Fruit fly (Drosophila melanogaster) whole organism, embryonic: ENCODE measurements around the gene EMC5.

Experiments used
- BtbVII ChIP-seq: fragments of 200-800 bp; sonication (Bioruptor generic); optimal IDR thresholded peaks from 3 replicates; lab custom pipeline; 2017; ENCODE audit warnings: missing biosample characterization, mild to moderate bottlenecking, missing genetic modification characterization
- CG10979 ChIP-seq: fragments of 200-800 bp; sonication (Bioruptor generic); optimal IDR thresholded peaks from 2 replicates; lab custom pipeline; 2018; ENCODE audit warnings: missing biosample characterization, mild to moderate bottlenecking, missing genetic modification characterization, moderate library complexity
- CG11504 ChIP-seq: fragments of 200-800 bp; sonication (Bioruptor generic); optimal IDR thresholded peaks from 3 replicates; lab custom pipeline; 2019; ENCODE audit warnings: missing biosample characterization, mild to moderate bottlenecking, missing genetic modification characterization, moderate library complexity
- CG11560 ChIP-seq: fragments of 200-800 bp; sonication (Bioruptor generic); IDR thresholded peaks from 3 replicates; pipeline ENCODE4 v1.3.6; 2022; ENCODE audit warnings: missing biosample characterization, missing genetic modification characterization
- CG12659 ChIP-seq: fragments of 200-800 bp; sonication (Bioruptor generic); optimal IDR thresholded peaks from 3 replicates; lab custom pipeline; 2017; ENCODE audit warnings: mild to moderate bottlenecking, missing biosample characterization, missing genetic modification reagents, missing genetic modification characterization
- CG12769 ChIP-seq: fragments of 200-800 bp; sonication (Bioruptor generic); optimal IDR thresholded peaks from 2 replicates; lab custom pipeline; 2019; ENCODE audit warnings: missing biosample characterization, mild to moderate bottlenecking, missing genetic modification characterization, moderate library complexity
- CG17802 ChIP-seq: fragments of 200-800 bp; sonication (Bioruptor generic); optimal IDR thresholded peaks from 2 replicates; lab custom pipeline; 2018; ENCODE audit warnings: missing biosample characterization, mild to moderate bottlenecking, missing genetic modification characterization, moderate library complexity
- CG18262 ChIP-seq: fragments of 200-800 bp; optimal IDR thresholded peaks from 3 replicates; lab custom pipeline; 2019; ENCODE audit warnings: missing biosample characterization, mild to moderate bottlenecking, missing genetic modification characterization, moderate library complexity
- CG18599 ChIP-seq: fragments of 200-800 bp; sonication (Bioruptor generic); optimal IDR thresholded peaks from 3 replicates; lab custom pipeline; 2017; ENCODE audit warnings: missing biosample characterization, missing genetic modification characterization, mild to moderate bottlenecking, moderate library complexity, missing genetic modification reagents
- CG33213 ChIP-seq: fragments of 200-800 bp; sonication (Bioruptor generic); optimal IDR thresholded peaks from 3 replicates; lab custom pipeline; 2016; ENCODE audit warnings: missing biosample characterization, missing genetic modification characterization
- CG42726 ChIP-seq: fragments of 200-800 bp; sonication (Bioruptor generic); IDR thresholded peaks from 2 replicates; pipeline ENCODE4 v1.3.6; 2022; ENCODE audit warnings: missing biosample characterization, missing genetic modification characterization; ENCODE audit not compliant: partially characterized antibody
- CG43689 ChIP-seq: fragments of 200-800 bp; sonication (Bioruptor generic); IDR thresholded peaks from 2 replicates; pipeline ENCODE4 v1.3.6; 2022; ENCODE audit warnings: missing biosample characterization, missing genetic modification characterization
- CG6654 ChIP-seq: fragments of 200-800 bp; sonication (Bioruptor generic); optimal IDR thresholded peaks from 2 replicates; lab custom pipeline; 2017; ENCODE audit warnings: missing biosample characterization, mild to moderate bottlenecking, missing genetic modification characterization
- CG6813 ChIP-seq: fragments of 200-800 bp; sonication (Bioruptor generic); optimal IDR thresholded peaks from 2 replicates; lab custom pipeline; 2017; ENCODE audit warnings: missing biosample characterization, missing genetic modification characterization, mild to moderate bottlenecking, moderate library complexity, missing genetic modification reagents
- CG7786 ChIP-seq: fragments of 200-800 bp; sonication (Bioruptor generic); optimal IDR thresholded peaks from 2 replicates; lab custom pipeline; 2016; ENCODE audit warnings: missing biosample characterization, missing genetic modification characterization
- CG8281 ChIP-seq: fragments of 200-800 bp; sonication (Bioruptor generic); optimal IDR thresholded peaks from 2 replicates; lab custom pipeline; 2018; ENCODE audit warnings: missing biosample characterization, mild to moderate bottlenecking, missing genetic modification characterization, moderate library complexity
- CG8478 ChIP-seq: fragments of >200 bp; optimal IDR thresholded peaks from 2 replicates; lab custom pipeline; 2018
- CoRest ChIP-seq: fragments of 200-800 bp; sonication (Bioruptor generic); optimal IDR thresholded peaks from 3 replicates; lab custom pipeline; 2018; ENCODE audit warnings: missing biosample characterization, mild to moderate bottlenecking, missing genetic modification characterization, moderate library complexity
- Dad ChIP-seq: fragments of 200-800 bp; sonication (Bioruptor generic); optimal IDR thresholded peaks from 3 replicates; lab custom pipeline; 2016; ENCODE audit warnings: missing biosample characterization, missing genetic modification characterization
- Ets97D ChIP-seq: fragments of 200-800 bp; sonication (Bioruptor generic); optimal IDR thresholded peaks from 3 replicates; lab custom pipeline; 2016; ENCODE audit warnings: missing biosample characterization, missing genetic modification characterization
- Fer3 ChIP-seq: fragments of 200-800 bp; sonication (Bioruptor generic); optimal IDR thresholded peaks from 2 replicates; lab custom pipeline; 2018; ENCODE audit warnings: missing biosample characterization, mild to moderate bottlenecking, missing genetic modification characterization, moderate library complexity
- H15 ChIP-seq: fragments of 200-800 bp; sonication (Bioruptor generic); IDR thresholded peaks from 3 replicates; pipeline ENCODE4 v1.3.6; 2022; ENCODE audit warnings: missing biosample characterization, missing genetic modification characterization
- H2.0 ChIP-seq: fragments of 200-800 bp; sonication (Bioruptor generic); IDR thresholded peaks from 2 replicates; pipeline ENCODE4 v1.3.6; 2022; ENCODE audit warnings: missing biosample characterization, missing genetic modification characterization
- HHEX ChIP-seq: fragments of 200-800 bp; sonication (Bioruptor generic); optimal IDR thresholded peaks from 3 replicates; lab custom pipeline; 2017; ENCODE audit warnings: missing biosample characterization, mild to moderate bottlenecking, missing genetic modification characterization, missing genetic modification reagents
- HLH3B ChIP-seq: fragments of 200-800 bp; sonication (Bioruptor generic); IDR thresholded peaks from 2 replicates; pipeline ENCODE4 v1.3.6; 2022; ENCODE audit warnings: missing biosample characterization, missing genetic modification characterization
- Hand ChIP-seq: fragments of 200-800 bp; sonication (Bioruptor generic); optimal IDR thresholded peaks from 2 replicates; lab custom pipeline; 2017; ENCODE audit warnings: mild to moderate bottlenecking, missing biosample characterization, missing genetic modification reagents, missing genetic modification characterization
- Hmr ChIP-seq: fragments of 200-800 bp; sonication (Bioruptor generic); optimal IDR thresholded peaks from 3 replicates; lab custom pipeline; 2017; ENCODE audit warnings: mild to moderate bottlenecking, missing biosample characterization, missing genetic modification reagents, missing genetic modification characterization
- Hr78 ChIP-seq, 2 experiments: fragments of 200-800 bp in 1 of 2; fragments of >200 bp in 1 of 2; sonication (Bioruptor generic) in 1 of 2; optimal IDR thresholded peaks; 2 replicates each; lab custom pipeline; 2017 to 2019; ENCODE audit warnings: missing biosample characterization in 2 of 2, missing genetic modification characterization in 2 of 2, mild to moderate bottlenecking in 1 of 2, moderate library complexity in 1 of 2
- Hsf ChIP-seq: fragments of 200-800 bp; sonication (Bioruptor generic); optimal IDR thresholded peaks from 3 replicates; lab custom pipeline; 2016; ENCODE audit warnings: missing biosample characterization, missing genetic modification characterization
- MBD-R2 ChIP-seq: fragments of 200-800 bp; sonication (Bioruptor generic); IDR thresholded peaks from 2 replicates; pipeline ENCODE4 v1.3.6; 2022; ENCODE audit warnings: missing biosample characterization, missing genetic modification characterization
- Med ChIP-seq: fragments of 200-800 bp; sonication (Bioruptor generic); peaks from one replicate; lab custom pipeline; 2016; ENCODE audit warnings: missing biosample characterization, missing genetic modification characterization, mild to moderate bottlenecking, inconsistent platforms, moderate library complexity
- Meics ChIP-seq: fragments of 200-800 bp; sonication (Bioruptor generic); optimal IDR thresholded peaks from 2 replicates; lab custom pipeline; 2017; ENCODE audit warnings: missing biosample characterization, mild to moderate bottlenecking, missing genetic modification characterization
- NC2α ChIP-seq: fragments of 200-800 bp; sonication (Bioruptor generic); optimal IDR thresholded peaks from 2 replicates; lab custom pipeline; 2016; ENCODE audit warnings: missing biosample characterization, missing genetic modification characterization
- Optix ChIP-seq: fragments of 200-800 bp; sonication (Bioruptor generic); IDR thresholded peaks from 3 replicates; pipeline ENCODE4 v1.3.6; 2022; ENCODE audit warnings: missing biosample characterization, missing genetic modification characterization
- Sox100B ChIP-seq: fragments of 200-800 bp; sonication (Bioruptor generic); optimal IDR thresholded peaks from 3 replicates; lab custom pipeline; 2018; ENCODE audit warnings: missing biosample characterization, mild to moderate bottlenecking, missing genetic modification characterization
- Stat92E ChIP-seq, 3 experiments: fragments of >200 bp in 2 of 3; fragments of 200-800 bp in 1 of 3; sonication (Bioruptor generic) in 1 of 3; optimal IDR thresholded peaks; 2 replicates each; lab custom pipeline; 2017 to 2019; ENCODE audit warnings: missing biosample characterization in 3 of 3, missing genetic modification characterization in 3 of 3, mild to moderate bottlenecking in 1 of 3, moderate library complexity in 1 of 3
- TFAM ChIP-seq: fragments of 200-800 bp; sonication (Bioruptor generic); optimal IDR thresholded peaks from 2 replicates; lab custom pipeline; 2017; ENCODE audit warnings: missing biosample characterization, missing genetic modification characterization, inconsistent platforms
- Trl ChIP-seq, 3 experiments: fragments of >200 bp in 2 of 3; fragments of 200-800 bp in 1 of 3; sonication (Bioruptor generic) in 1 of 3; optimal IDR thresholded peaks; 2 replicates in 1 of 3; 3 replicates in 2 of 3; lab custom pipeline; 2016 to 2017; ENCODE audit warnings: missing biosample characterization in 1 of 3, missing genetic modification characterization in 1 of 3
- caup ChIP-seq: fragments of 200-800 bp; sonication (Bioruptor generic); optimal IDR thresholded peaks from 3 replicates; lab custom pipeline; 2017; ENCODE audit warnings: missing biosample characterization, mild to moderate bottlenecking, missing genetic modification characterization, moderate library complexity; ENCODE audit not compliant: severe bottlenecking
- da ChIP-seq: fragments of 200-800 bp; sonication (Bioruptor generic); optimal IDR thresholded peaks from 2 replicates; lab custom pipeline; 2016; ENCODE audit warnings: missing biosample characterization, missing genetic modification characterization
- dati ChIP-seq: fragments of 200-800 bp; sonication (Bioruptor generic); IDR thresholded peaks from 2 replicates; pipeline ENCODE4 v1.3.6; 2022; ENCODE audit warnings: missing biosample characterization, missing genetic modification characterization
- dmrt11E ChIP-seq: fragments of 200-800 bp; sonication (Bioruptor generic); optimal IDR thresholded peaks from 3 replicates; lab custom pipeline; 2018; ENCODE audit warnings: missing biosample characterization, mild to moderate bottlenecking, missing genetic modification characterization, moderate library complexity
- emc ChIP-seq: fragments of 200-800 bp; sonication (Bioruptor generic); optimal IDR thresholded peaks from 2 replicates; lab custom pipeline; 2016; ENCODE audit warnings: missing biosample characterization, missing genetic modification characterization
- exex ChIP-seq: fragments of 200-800 bp; sonication (Bioruptor generic); optimal IDR thresholded peaks from 4 replicates; lab custom pipeline; 2018; ENCODE audit warnings: missing biosample characterization, mild to moderate bottlenecking, missing genetic modification characterization, moderate library complexity
- sc ChIP-seq, 3 experiments: fragments of >200 bp in 2 of 3; fragments of 200-800 bp in 1 of 3; sonication (Bioruptor generic) in 1 of 3; optimal IDR thresholded peaks; 2 replicates in 2 of 3; 3 replicates in 1 of 3; lab custom pipeline; 2017; ENCODE audit warnings: mild to moderate bottlenecking in 1 of 3, missing biosample characterization in 1 of 3, missing genetic modification characterization in 1 of 3, missing genetic modification reagents in 1 of 3
- sens ChIP-seq: fragments of 200-800 bp; sonication (Bioruptor generic); peaks from one replicate; lab custom pipeline; 2016; ENCODE audit warnings: missing biosample characterization, missing genetic modification characterization
- sima ChIP-seq: fragments of 200-800 bp; sonication (Bioruptor generic); optimal IDR thresholded peaks from 2 replicates; lab custom pipeline; 2016; ENCODE audit warnings: missing biosample characterization, missing genetic modification characterization
- tll ChIP-seq, 2 experiments: fragments of 200-800 bp in 1 of 2; fragments of >200 bp in 1 of 2; sonication (Bioruptor generic) in 1 of 2; optimal IDR thresholded peaks; 2 replicates each; lab custom pipeline; 2017 to 2019; ENCODE audit warnings: missing biosample characterization in 2 of 2, missing genetic modification characterization in 2 of 2, mild to moderate bottlenecking in 1 of 2, moderate library complexity in 1 of 2
- zf30C ChIP-seq: fragments of 200-800 bp; sonication (Bioruptor generic); optimal IDR thresholded peaks from 3 replicates; lab custom pipeline; 2018; ENCODE audit warnings: missing biosample characterization, mild to moderate bottlenecking, missing genetic modification characterization

The EMC5 gene

dm6 chr2L:19019160-19019592 is 31.7 kb downstream of the EMC5 start (continued):
- TF ChIP-seq CG12659 (GFP tag; lab: Kevin White, UChicago) (peak; percentile 31), sens (GFP tag; lab: Kevin White, UChicago) (peak; percentile 84), CG11504 (tag; lab: Kevin White, UChicago) (peak; percentile 65), Hsf (GFP tag; lab: Kevin White, UChicago) (peak; percentile 23), HLH3B (GFP tag; lab: Robert Waterston, UW) (no peak), NC2α (no peak), CoRest (tag; lab: Kevin White, UChicago) (peak; percentile 61), dati (no peak), Trl (optimal IDR thresholded peaks at IDR 0.05; lab: Kevin White, UChicago) (no peak), Trl (GFP tag; optimal IDR thresholded peaks at IDR 0.05; lab: Kevin White, UChicago) (no peak), CG10979 (tag; lab: Kevin White, UChicago) (peak; percentile 22), da (GFP tag; lab: Kevin White, UChicago) (no peak), CG11560 (tag; lab: Robert Waterston, UW) (0 out of 3 replicates have a peak, but pooled peaks have one; percentile 42), tll (GFP tag; optimal IDR thresholded peaks at IDR 0.05; lab: Kevin White, UChicago) (no peak), CG18262 (tag; lab: Kevin White, UChicago) (peak; percentile 52), BtbVII (GFP tag; lab: Kevin White, UChicago) (peak; percentile 18), sc (optimal IDR thresholded peaks at IDR 0.05; lab: Kevin White, UChicago) (no peak), sc (GFP tag; optimal IDR thresholded peaks at IDR 0.05; lab: Kevin White, UChicago) (no peak), exex (no peak), HHEX (GFP tag; lab: Kevin White, UChicago) (peak; percentile 52), Fer3 (no peak), Ets97D (GFP tag; lab: Kevin White, UChicago) (no peak), Dad (GFP tag; lab: Kevin White, UChicago) (no peak), CG33213 (no peak), CG7786 (peak; percentile 6), CG8281 (tag; lab: Kevin White, UChicago) (no peak), Sox100B (peak; percentile 62), H15 (no peak), Hand (GFP tag; lab: Kevin White, UChicago) (peak; percentile 39), CG42726 (GFP tag; lab: Robert Waterston, UW) (no peak), Med (GFP tag; lab: Kevin White, UChicago) (no peak), CG8478 (lab: Kevin White, UChicago) (no peak), zf30C (GFP tag; lab: Kevin White, UChicago) (no peak), CG43689 (no peak), H2.0 (GFP tag; lab: Robert Waterston, UW) (no peak), TFAM (GFP tag; lab: Kevin White, UChicago) (no peak), Hr78 (GFP tag; optimal IDR thresholded peaks at IDR 0.05; lab: Kevin White, UChicago) (no peak), sima (no peak), Meics (GFP tag; lab: Kevin White, UChicago) (peak; percentile 73), MBD-R2 (GFP tag; lab: Robert Waterston, UW) (no peak), CG6813 (GFP tag; lab: Kevin White, UChicago) (peak; percentile 8), Stat92E (GFP tag; optimal IDR thresholded peaks at IDR 0.05; lab: Kevin White, UChicago) (no peak), Optix (GFP tag; lab: Robert Waterston, UW) (no peak), caup (GFP tag; lab: Kevin White, UChicago) (no peak), dmrt11E (tag; lab: Kevin White, UChicago) (no peak), CG18599 (peak; percentile 61), Hmr (GFP tag; lab: Kevin White, UChicago) (peak; percentile 54), CG12769 (peak; percentile 3), CG17802 (tag; lab: Kevin White, UChicago) (no peak), CG6654 (GFP tag; lab: Kevin White, UChicago) (no peak), emc (GFP tag; lab: Kevin White, UChicago) (no peak)
